Worm (Caenorhabditis elegans) whole organism, L1 larva: ENCODE results near the gene ram-2.

Experiments
- C16A3.4 ChIP-seq: fragments of 150-350 bp; optimal IDR thresholded peaks from 2 replicates; lab custom pipeline; 2014; ENCODE audit warnings: missing biosample characterization, missing genetic modification characterization
- Y116A8C.19 ChIP-seq: sonication (generic microtip); optimal IDR thresholded peaks from 2 replicates; lab custom pipeline; 2016; ENCODE audit warnings: missing compliant biosample characterization, missing genetic modification characterization, borderline replicate concordance
- aha-1 ChIP-seq: fragments of 150-350 bp; optimal IDR thresholded peaks from 2 replicates; lab custom pipeline; 2014; ENCODE audit warnings: missing biosample characterization, missing genetic modification characterization
- alr-1 ChIP-seq: fragments of 200-800 bp; sonication (Bioruptor generic); optimal IDR thresholded peaks from 2 replicates; lab custom pipeline; 2018; ENCODE audit warnings: borderline replicate concordance, mild to moderate bottlenecking, missing genetic modification characterization, missing compliant biosample characterization
- aly-2 ChIP-seq: fragments of 150-350 bp; optimal IDR thresholded peaks from 2 replicates; lab custom pipeline; 2014; ENCODE audit warnings: missing biosample characterization, missing genetic modification characterization
- ama-1 ChIP-seq: fragments of 150-350 bp; optimal IDR thresholded peaks from 2 replicates; lab custom pipeline; 2014
- blmp-1 ChIP-seq: fragments of 150-350 bp; optimal IDR thresholded peaks from 2 replicates; lab custom pipeline; 2014; ENCODE audit warnings: missing biosample characterization, missing genetic modification characterization
- ceh-82 ChIP-seq, 3 experiments: fragments of 150-350 bp in 1 of 3; sonication (generic microtip) in 2 of 3; optimal IDR thresholded peaks; 2 replicates each; lab custom pipeline; 2014 to 2017; ENCODE audit warnings: missing biosample characterization in 3 of 3, missing genetic modification characterization in 3 of 3
- efl-3 ChIP-seq: fragments of 200-800 bp; sonication (Bioruptor generic); optimal IDR thresholded peaks from 2 replicates; lab custom pipeline; 2018; ENCODE audit warnings: mild to moderate bottlenecking, missing genetic modification characterization, missing compliant biosample characterization
- egl-13 ChIP-seq: sonication (generic microtip); optimal IDR thresholded peaks from 2 replicates; lab custom pipeline; 2016; ENCODE audit warnings: missing genotype, missing genetic modification reagents, missing genetic modification characterization, missing compliant biosample characterization
- egl-27 ChIP-seq, 2 experiments: fragments of 150-350 bp in 1 of 2; sonication (generic microtip); optimal IDR thresholded peaks; 3 replicates each; lab custom pipeline; 2017 to 2018; ENCODE audit warnings: missing biosample characterization in 2 of 2, missing genetic modification characterization in 2 of 2, missing genetic modification reagents in 2 of 2
- ets-5 ChIP-seq: fragments of 200-800 bp; sonication (Bioruptor generic); IDR thresholded peaks from 2 replicates; pipeline ENCODE4 v1.3.6; 2022; ENCODE audit warnings: missing genetic modification characterization, missing compliant biosample characterization
- fkh-10 ChIP-seq: sonication (generic microtip); optimal IDR thresholded peaks from 2 replicates; lab custom pipeline; 2017; ENCODE audit warnings: missing biosample characterization, missing genetic modification reagents, missing genetic modification characterization
- fkh-8 ChIP-seq: sonication (generic microtip); optimal IDR thresholded peaks from 2 replicates; lab custom pipeline; 2016; ENCODE audit warnings: mild to moderate bottlenecking, missing genetic modification characterization, missing compliant biosample characterization
- fos-1 ChIP-seq: fragments of 150-350 bp; optimal IDR thresholded peaks from 2 replicates; lab custom pipeline; 2014; ENCODE audit warnings: missing biosample characterization, missing genetic modification characterization
- grh-1 ChIP-seq: fragments of 200-800 bp; sonication (Bioruptor generic); IDR thresholded peaks from 2 replicates; pipeline ENCODE4 v1.3.6; 2022; ENCODE audit warnings: missing genetic modification reagents, missing genetic modification characterization, missing compliant biosample characterization
- hlh-4 ChIP-seq: sonication (generic microtip); optimal IDR thresholded peaks from 2 replicates; lab custom pipeline; 2016; ENCODE audit warnings: mild to moderate bottlenecking, missing genetic modification characterization, missing compliant biosample characterization
- irx-1 ChIP-seq: sonication (generic microtip); optimal IDR thresholded peaks from 2 replicates; lab custom pipeline; 2016; ENCODE audit warnings: missing genetic modification characterization, missing compliant biosample characterization
- jun-1 ChIP-seq: fragments of 150-350 bp; optimal IDR thresholded peaks from 2 replicates; lab custom pipeline; 2014; ENCODE audit warnings: missing biosample characterization, missing genetic modification reagents, missing genetic modification characterization
- lin-14 ChIP-seq: fragments of 200-800 bp; sonication (Bioruptor generic); optimal IDR thresholded peaks from 2 replicates; lab custom pipeline; 2018; ENCODE audit warnings: mild to moderate bottlenecking, missing genetic modification characterization, moderate library complexity, missing compliant biosample characterization
- lin-15B ChIP-seq: fragments of 150-350 bp; sonication (generic microtip); optimal IDR thresholded peaks from 3 replicates; lab custom pipeline; 2014; ENCODE audit warnings: missing biosample characterization, missing genetic modification characterization
- lin-35 ChIP-seq, 2 experiments: fragments of 150-350 bp; optimal IDR thresholded peaks; 2 replicates each; lab custom pipeline; 2014; ENCODE audit warnings: missing biosample characterization in 2 of 2, missing genetic modification characterization in 2 of 2, missing genetic modification reagents in 2 of 2
- lin-39 ChIP-seq: fragments of 150-350 bp; optimal IDR thresholded peaks from 2 replicates; lab custom pipeline; 2014; ENCODE audit warnings: missing biosample characterization, missing genetic modification reagents, missing genetic modification characterization
- lir-3 ChIP-seq: sonication (generic microtip); optimal IDR thresholded peaks from 2 replicates; lab custom pipeline; 2016; ENCODE audit warnings: mild to moderate bottlenecking, missing genetic modification characterization, moderate library complexity, missing compliant biosample characterization; ENCODE audit not compliant: poor library complexity
- mab-9 ChIP-seq: fragments of 200-800 bp; sonication (Bioruptor generic); IDR thresholded peaks from 2 replicates; pipeline ENCODE4 v1.3.6; 2022; ENCODE audit warnings: missing genetic modification reagents, missing genetic modification characterization, missing compliant biosample characterization
- mep-1 ChIP-seq: fragments of 150-350 bp; optimal IDR thresholded peaks from 2 replicates; lab custom pipeline; 2014; ENCODE audit warnings: missing biosample characterization, missing genetic modification characterization
- nhr-20 ChIP-seq: sonication (generic microtip); optimal IDR thresholded peaks from 2 replicates; lab custom pipeline; 2016; ENCODE audit warnings: mild to moderate bottlenecking, missing genetic modification characterization, missing compliant biosample characterization
- nhr-237 ChIP-seq: fragments of 150-350 bp; optimal IDR thresholded peaks from 2 replicates; lab custom pipeline; 2014; ENCODE audit warnings: missing biosample characterization, missing genetic modification characterization
- nhr-28 ChIP-seq: fragments of 150-350 bp; optimal IDR thresholded peaks from 2 replicates; lab custom pipeline; 2014; ENCODE audit warnings: missing biosample characterization, missing genetic modification characterization
- nhr-47 ChIP-seq: sonication (generic microtip); optimal IDR thresholded peaks from 2 replicates; lab custom pipeline; 2016; ENCODE audit warnings: mild to moderate bottlenecking, missing genetic modification characterization, moderate library complexity, missing compliant biosample characterization
- nhr-71 ChIP-seq: sonication (generic microtip); optimal IDR thresholded peaks from 2 replicates; lab custom pipeline; 2016; ENCODE audit warnings: mild to moderate bottlenecking, missing genetic modification characterization, moderate library complexity, missing compliant biosample characterization
- nhr-76 ChIP-seq: sonication (generic microtip); optimal IDR thresholded peaks from 2 replicates; lab custom pipeline; 2017; ENCODE audit warnings: missing biosample characterization, missing genetic modification characterization
- nhr-77 ChIP-seq: fragments of 150-350 bp; optimal IDR thresholded peaks from 2 replicates; lab custom pipeline; 2014; ENCODE audit warnings: missing biosample characterization, missing genetic modification characterization
- nhr-84 ChIP-seq: sonication (generic microtip); optimal IDR thresholded peaks from 2 replicates; lab custom pipeline; 2017; ENCODE audit warnings: missing biosample characterization, missing genetic modification characterization
- skn-1 ChIP-seq: fragments of 150-350 bp; optimal IDR thresholded peaks from 2 replicates; lab custom pipeline; 2014; ENCODE audit warnings: missing biosample characterization, missing genetic modification characterization
- swsn-7 ChIP-seq: sonication (generic microtip); optimal IDR thresholded peaks from 2 replicates; lab custom pipeline; 2016; ENCODE audit warnings: missing genetic modification characterization, missing compliant biosample characterization
- unc-62 ChIP-seq: fragments of 150-350 bp; optimal IDR thresholded peaks from 2 replicates; lab custom pipeline; 2014; ENCODE audit warnings: missing biosample characterization, missing genetic modification reagents, missing genetic modification characterization
- unc-98 ChIP-seq: fragments of 200-800 bp; sonication (Bioruptor generic); IDR thresholded peaks from 2 replicates; pipeline ENCODE4 v1.3.6; 2022; ENCODE audit warnings: missing genetic modification characterization, missing compliant biosample characterization
- xbp-1 ChIP-seq: sonication (generic microtip); optimal IDR thresholded peaks from 2 replicates; lab custom pipeline; 2016; ENCODE audit warnings: missing genetic modification characterization, missing compliant biosample characterization
- zag-1 ChIP-seq: fragments of 150-350 bp; optimal IDR thresholded peaks from 2 replicates; lab custom pipeline; 2014; ENCODE audit warnings: missing biosample characterization, missing genetic modification characterization
- zip-4 ChIP-seq: fragments of 200-800 bp; sonication (Bioruptor generic); optimal IDR thresholded peaks from 2 replicates; lab custom pipeline; 2018; ENCODE audit warnings: mild to moderate bottlenecking, missing genetic modification characterization, moderate library complexity, missing compliant biosample characterization
- ztf-4 ChIP-seq: fragments of 150-350 bp; optimal IDR thresholded peaks from 2 replicates; lab custom pipeline; 2014; ENCODE audit warnings: missing biosample characterization, missing genetic modification characterization

The ram-2 gene

DNA sequence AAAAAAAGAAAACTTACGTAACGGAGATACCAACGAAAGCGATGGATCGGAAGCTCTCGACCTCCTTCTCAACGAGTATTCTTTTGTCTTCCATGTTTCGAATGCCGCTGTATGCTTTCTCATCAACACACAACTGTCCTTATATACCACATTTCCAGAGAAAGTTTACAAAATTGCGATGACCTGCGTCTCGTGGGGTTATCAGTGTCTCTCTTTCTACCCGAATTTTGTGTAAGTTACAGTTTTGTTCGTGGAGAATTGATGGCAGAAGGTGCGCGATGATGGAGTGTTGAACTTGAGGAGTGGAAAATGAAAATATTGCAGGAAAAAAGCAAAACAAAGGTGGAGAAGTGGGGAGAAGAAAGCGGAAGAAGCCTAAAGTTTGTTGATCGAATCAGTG is 3.0 kb downstream of the ram-2 start, which contains the start of gene col-81 (continued):
- TF ChIP-seq Y116A8C.19 (tag; lab: Kevin White, UChicago) = no peak

DNA sequence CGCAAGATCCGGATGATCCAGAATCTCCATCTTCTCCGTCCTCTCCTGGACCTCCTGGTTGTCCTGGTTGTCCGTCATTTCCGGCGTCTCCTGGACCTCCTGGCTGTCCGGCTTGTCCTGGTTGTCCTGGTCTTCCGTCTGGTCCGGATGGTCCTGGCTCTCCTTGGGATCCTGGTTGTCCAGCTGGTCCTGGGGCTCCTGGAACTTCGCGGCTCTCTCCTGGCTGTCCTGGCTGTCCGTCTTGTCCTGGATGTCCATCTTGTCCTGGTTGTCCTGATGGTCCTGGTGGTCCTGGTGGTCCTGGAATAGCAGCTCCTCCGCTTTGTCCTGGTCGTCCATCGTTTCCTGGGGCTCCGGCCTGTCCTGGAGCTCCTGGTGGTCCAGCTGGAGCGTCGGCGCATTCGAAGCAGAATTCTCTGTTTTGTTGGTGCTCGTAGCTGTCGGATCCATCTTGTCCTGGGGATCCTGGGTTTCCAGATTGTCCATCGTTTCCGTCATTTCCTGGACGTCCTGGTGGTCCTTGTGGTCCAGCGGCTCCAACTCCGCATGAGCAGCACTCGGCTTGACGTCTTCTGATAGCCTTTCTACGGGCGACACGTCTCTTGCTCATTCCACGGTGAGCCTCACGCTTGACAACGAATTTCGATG is 4.0 kb downstream of the ram-2 start:
- no peak for TF ChIP-seq egl-13 (tag; lab: Kevin White, UChicago)
- no peak for TF ChIP-seq fkh-10 (GFP tag; lab: Kevin White, UChicago)
- TF ChIP-seq blmp-1 (tag; lab: Kevin White, UChicago) = no peak
- no peak for TF ChIP-seq fkh-8 (tag; lab: Kevin White, UChicago)
- no peak for TF ChIP-seq xbp-1 (tag; lab: Kevin White, UChicago)
- TF ChIP-seq lin-14 (GFP tag; lab: Kevin White, UChicago) = no peak
- no peak for TF ChIP-seq lin-35 (GFP tag; optimal IDR thresholded peaks at IDR 0.05; lab: Kevin White, UChicago)
- no peak for TF ChIP-seq irx-1 (tag; lab: Kevin White, UChicago)
- no peak for TF ChIP-seq mep-1 (tag; lab: Kevin White, UChicago)
- TF ChIP-seq swsn-7 (tag; lab: Kevin White, UChicago) = no peak
- no peak for TF ChIP-seq unc-98
- TF ChIP-seq efl-3 (GFP tag; lab: Kevin White, UChicago) = no peak

- TF ChIP-seq irx-1 (tag; lab: Kevin White, UChicago) (no peak), nhr-237 (tag; lab: Kevin White, UChicago) (no peak), nhr-77 (tag; lab: Kevin White, UChicago) (no peak), lir-3 (tag; lab: Kevin White, UChicago) (no peak), skn-1 (no peak), lin-15B (tag; lab: Kevin White, UChicago) (no peak), ama-1 (lab: Kevin White, UChicago) (no peak), ets-5 (GFP tag; lab: Robert Waterston, UW) (no peak), fkh-8 (tag; lab: Kevin White, UChicago) (no peak), lin-35 (GFP tag; optimal IDR thresholded peaks at IDR 0.05; lab: Kevin White, UChicago) (no peak), fos-1 (tag; lab: Kevin White, UChicago) (no peak), aha-1 (tag; lab: Kevin White, UChicago) (no peak), ceh-82 (tag; optimal IDR thresholded peaks at IDR 0.05; lab: Kevin White, UChicago) (no peak), zag-1 (tag; lab: Kevin White, UChicago) (no peak), nhr-28 (tag; lab: Kevin White, UChicago) (no peak)
Observed at ce11 chrII:11010914-11011313, 5.8 kb downstream of the ram-2 start.

ce11 chrII:11004381-11004780 is 12.3 kb downstream of the ram-2 start:
- TF ChIP-seq unc-62 (GFP tag; lab: Kevin White, UChicago) (no peak), lin-14 (GFP tag; lab: Kevin White, UChicago) (peak; percentile 30)

DNA sequence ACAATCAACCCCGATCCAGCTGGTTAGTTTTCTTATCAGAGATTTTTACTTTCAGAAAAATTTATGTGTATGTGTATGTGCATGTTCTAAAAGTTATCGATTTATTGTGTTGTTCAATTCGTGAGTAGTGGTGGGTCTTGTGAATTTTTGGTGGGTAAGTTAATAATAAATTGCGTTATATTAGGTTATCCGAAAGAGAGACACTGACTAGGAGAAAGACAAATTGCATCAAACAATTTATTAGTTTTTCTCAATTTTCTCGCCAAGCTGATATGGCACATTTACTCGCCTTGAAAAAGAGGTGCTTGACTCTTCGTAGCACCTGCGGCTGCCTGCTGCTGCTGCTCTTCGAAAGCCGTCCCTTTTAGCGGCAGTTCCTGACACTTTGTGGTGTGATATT is 17.6 kb downstream of the ram-2 start:
- TF ChIP-seq ceh-82 (tag; optimal IDR thresholded peaks at IDR 0.05; lab: Kevin White, UChicago) (no peak), nhr-47 (tag; lab: Kevin White, UChicago) (peak; percentile 18), nhr-71 (peak; percentile 27)

DNA sequence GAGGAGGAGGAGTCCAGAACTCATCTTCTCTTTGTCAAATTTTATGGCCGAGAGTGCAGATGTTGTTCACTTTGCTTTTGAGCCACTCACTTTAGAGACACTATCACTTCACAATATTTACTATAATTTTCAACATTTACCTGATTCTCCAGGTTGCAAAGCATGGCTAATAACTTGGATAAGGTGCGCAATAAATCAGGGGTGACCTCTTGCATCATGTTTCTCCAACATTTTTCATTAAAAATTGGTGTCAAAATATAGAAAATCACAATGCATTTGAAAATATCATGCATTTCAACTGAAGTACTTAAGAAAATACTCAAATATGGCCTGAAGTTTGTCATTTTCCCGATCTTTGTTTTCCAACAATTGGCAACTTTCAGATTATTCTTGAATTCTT is 21.1 kb downstream of the ram-2 start:
- TF ChIP-seq aha-1 (tag; lab: Kevin White, UChicago) = no peak
- no peak for TF ChIP-seq ztf-4 (tag; lab: Kevin White, UChicago)
- no peak for TF ChIP-seq nhr-84 (tag; lab: Kevin White, UChicago)
- no peak for TF ChIP-seq nhr-237 (tag; lab: Kevin White, UChicago)
- no peak for TF ChIP-seq efl-3 (GFP tag; lab: Kevin White, UChicago)
- no peak for TF ChIP-seq jun-1 (tag; lab: Kevin White, UChicago)
- no peak for TF ChIP-seq hlh-4 (tag; lab: Kevin White, UChicago)
- no peak for TF ChIP-seq zip-4 (GFP tag; lab: Kevin White, UChicago)
- TF ChIP-seq egl-27 (tag; optimal IDR thresholded peaks at IDR 0.05; lab: Kevin White, UChicago) = no peak
- TF ChIP-seq alr-1 = no peak
- no peak for TF ChIP-seq nhr-20
- no peak for TF ChIP-seq lin-35 (GFP tag; optimal IDR thresholded peaks at IDR 0.05; lab: Kevin White, UChicago)
- TF ChIP-seq lin-39 (tag; lab: Kevin White, UChicago) = no peak
- TF ChIP-seq ceh-82 (tag; optimal IDR thresholded peaks at IDR 0.05; lab: Kevin White, UChicago) = no peak
- no peak for TF ChIP-seq grh-1 (GFP tag; lab: Robert Waterston, UW)
- TF ChIP-seq nhr-76 (tag; lab: Kevin White, UChicago) = no peak
- no peak for TF ChIP-seq aly-2 (tag; lab: Kevin White, UChicago)
- no peak for TF ChIP-seq ama-1 (lab: Kevin White, UChicago)
- TF ChIP-seq mab-9 (GFP tag; lab: Robert Waterston, UW) = no peak
- TF ChIP-seq C16A3.4 (tag; lab: Kevin White, UChicago) = no peak
- TF ChIP-seq, all 84 proteins: peak for 0
